Fruit fly (Drosophila melanogaster) whole organism, embryonic: ENCODE data around the gene Cyt-c-d.

Source experiments
- CG1024 ChIP-seq: fragments of 200-800 bp; sonication (Bioruptor generic); IDR thresholded peaks from 2 replicates; pipeline ENCODE4 v1.3.6; 2022; ENCODE audit warnings: missing biosample characterization, missing genetic modification characterization
- CG10321 ChIP-seq: fragments of 200-800 bp; sonication (Bioruptor generic); IDR thresholded peaks from 2 replicates; pipeline ENCODE4 v1.3.6; 2022; ENCODE audit warnings: missing biosample characterization, missing genetic modification characterization
- CG10979 ChIP-seq: fragments of 200-800 bp; sonication (Bioruptor generic); optimal IDR thresholded peaks from 2 replicates; lab custom pipeline; 2018; ENCODE audit warnings: missing biosample characterization, mild to moderate bottlenecking, missing genetic modification characterization, moderate library complexity
- CG12391 ChIP-seq: fragments of 200-800 bp; sonication (Bioruptor generic); optimal IDR thresholded peaks from 3 replicates; lab custom pipeline; 2018; ENCODE audit warnings: missing biosample characterization, mild to moderate bottlenecking, missing genetic modification characterization, moderate library complexity
- CG15269 ChIP-seq: fragments of 200-800 bp; sonication (Bioruptor generic); optimal IDR thresholded peaks from 2 replicates; lab custom pipeline; 2018; ENCODE audit warnings: missing biosample characterization, mild to moderate bottlenecking, missing genetic modification characterization, moderate library complexity
- CG17359 ChIP-seq: fragments of 200-800 bp; sonication (Bioruptor generic); optimal IDR thresholded peaks from 3 replicates; lab custom pipeline; 2018; ENCODE audit warnings: missing biosample characterization, mild to moderate bottlenecking, missing genetic modification characterization, moderate library complexity
- CG1832 ChIP-seq: fragments of 200-800 bp; sonication (Bioruptor generic); optimal IDR thresholded peaks from 2 replicates; lab custom pipeline; 2017; ENCODE audit warnings: missing biosample characterization, mild to moderate bottlenecking, missing genetic modification characterization, inconsistent platforms
- CG18619 ChIP-seq: fragments of 200-800 bp; sonication (Bioruptor generic); optimal IDR thresholded peaks from 3 replicates; lab custom pipeline; 2017; ENCODE audit warnings: missing biosample characterization, mild to moderate bottlenecking, missing genetic modification characterization
- CG2129 ChIP-seq: fragments of 200-800 bp; sonication (Bioruptor generic); IDR thresholded peaks from 2 replicates; pipeline ENCODE4 v1.3.6; 2022; ENCODE audit warnings: missing biosample characterization, missing genetic modification characterization; ENCODE audit not compliant: partially characterized antibody
- CG3163 ChIP-seq: fragments of 200-800 bp; sonication (Bioruptor generic); optimal IDR thresholded peaks from 3 replicates; lab custom pipeline; 2016; ENCODE audit warnings: missing biosample characterization, missing genetic modification characterization
- CG3838 ChIP-seq: fragments of 200-800 bp; sonication (Bioruptor generic); optimal IDR thresholded peaks from 3 replicates; lab custom pipeline; 2016; ENCODE audit warnings: missing biosample characterization, missing genetic modification characterization
- CG4282 ChIP-seq: fragments of 200-800 bp; sonication (Bioruptor generic); optimal IDR thresholded peaks from 2 replicates; lab custom pipeline; 2016; ENCODE audit warnings: missing biosample characterization, missing genetic modification characterization
- CG43689 ChIP-seq: fragments of 200-800 bp; sonication (Bioruptor generic); IDR thresholded peaks from 2 replicates; pipeline ENCODE4 v1.3.6; 2022; ENCODE audit warnings: missing biosample characterization, missing genetic modification characterization
- CG6254 ChIP-seq: fragments of 200-800 bp; sonication (Bioruptor generic); optimal IDR thresholded peaks from 3 replicates; lab custom pipeline; 2017; ENCODE audit warnings: mild to moderate bottlenecking, missing biosample characterization, missing genetic modification reagents, missing genetic modification characterization
- CG6654 ChIP-seq: fragments of 200-800 bp; sonication (Bioruptor generic); optimal IDR thresholded peaks from 2 replicates; lab custom pipeline; 2017; ENCODE audit warnings: missing biosample characterization, mild to moderate bottlenecking, missing genetic modification characterization
- CG8924 ChIP-seq: fragments of 200-800 bp; optimal IDR thresholded peaks from 3 replicates; lab custom pipeline; 2019; ENCODE audit warnings: missing biosample characterization, mild to moderate bottlenecking, missing genetic modification characterization, moderate library complexity
- CG9797 ChIP-seq: fragments of 200-800 bp; sonication (Bioruptor generic); optimal IDR thresholded peaks from 3 replicates; lab custom pipeline; 2018; ENCODE audit warnings: missing biosample characterization, mild to moderate bottlenecking, missing genetic modification characterization
- D ChIP-seq, 2 experiments: fragments of 200-800 bp in 1 of 2; fragments of >200 bp in 1 of 2; sonication (Bioruptor generic) in 1 of 2; optimal IDR thresholded peaks; 2 replicates in 1 of 2; 3 replicates in 1 of 2; lab custom pipeline; 2017; ENCODE audit warnings: mild to moderate bottlenecking in 1 of 2, missing biosample characterization in 1 of 2, missing genetic modification characterization in 1 of 2, missing genetic modification reagents in 1 of 2
- Dfd ChIP-seq, 2 experiments: fragments of >200 bp; optimal IDR thresholded peaks; 2 replicates each; lab custom pipeline; 2017; ENCODE audit warnings: missing biosample characterization in 2 of 2, missing genetic modification characterization in 2 of 2
- Dip3 ChIP-seq: fragments of 200-800 bp; sonication (Bioruptor generic); optimal IDR thresholded peaks from 3 replicates; lab custom pipeline; 2016; ENCODE audit warnings: missing biosample characterization, missing genetic modification characterization
- Eip74EF ChIP-seq, 2 experiments: fragments of 200-800 bp in 1 of 2; fragments of >200 bp in 1 of 2; sonication (Bioruptor generic) in 1 of 2; optimal IDR thresholded peaks; 2 replicates each; lab custom pipeline; 2017 to 2019; ENCODE audit warnings: missing biosample characterization in 2 of 2, missing genetic modification characterization in 2 of 2, mild to moderate bottlenecking in 1 of 2, moderate library complexity in 1 of 2
- Gsc ChIP-seq: fragments of 200-800 bp; sonication (Bioruptor generic); IDR thresholded peaks from 2 replicates; pipeline ENCODE4 v1.3.6; 2022; ENCODE audit warnings: missing biosample characterization, missing genetic modification characterization
- HHEX ChIP-seq: fragments of 200-800 bp; sonication (Bioruptor generic); optimal IDR thresholded peaks from 3 replicates; lab custom pipeline; 2017; ENCODE audit warnings: missing biosample characterization, mild to moderate bottlenecking, missing genetic modification characterization, missing genetic modification reagents
- Hmr ChIP-seq: fragments of 200-800 bp; sonication (Bioruptor generic); optimal IDR thresholded peaks from 3 replicates; lab custom pipeline; 2017; ENCODE audit warnings: mild to moderate bottlenecking, missing biosample characterization, missing genetic modification reagents, missing genetic modification characterization
- Max ChIP-seq: fragments of 200-800 bp; sonication (Bioruptor generic); optimal IDR thresholded peaks from 2 replicates; lab custom pipeline; 2016; ENCODE audit warnings: missing biosample characterization, mild to moderate bottlenecking, missing genetic modification characterization
- Optix ChIP-seq: fragments of 200-800 bp; sonication (Bioruptor generic); IDR thresholded peaks from 3 replicates; pipeline ENCODE4 v1.3.6; 2022; ENCODE audit warnings: missing biosample characterization, missing genetic modification characterization
- Poxn ChIP-seq: fragments of 200-800 bp; sonication (Bioruptor generic); IDR thresholded peaks from 2 replicates; pipeline ENCODE4 v1.3.6; 2022; ENCODE audit warnings: missing biosample characterization, missing genetic modification characterization
- Ptx1 ChIP-seq: fragments of 200-800 bp; sonication (Bioruptor generic); IDR thresholded peaks from 2 replicates; pipeline ENCODE4 v1.3.6; 2022; ENCODE audit warnings: missing biosample characterization, missing genetic modification characterization
- Stat92E ChIP-seq, 3 experiments: fragments of >200 bp in 2 of 3; fragments of 200-800 bp in 1 of 3; sonication (Bioruptor generic) in 1 of 3; optimal IDR thresholded peaks; 2 replicates each; lab custom pipeline; 2017 to 2019; ENCODE audit warnings: missing biosample characterization in 3 of 3, missing genetic modification characterization in 3 of 3, mild to moderate bottlenecking in 1 of 3, moderate library complexity in 1 of 3
- TFAM ChIP-seq: fragments of 200-800 bp; sonication (Bioruptor generic); optimal IDR thresholded peaks from 2 replicates; lab custom pipeline; 2017; ENCODE audit warnings: missing biosample characterization, missing genetic modification characterization, inconsistent platforms
- Usf ChIP-seq: fragments of 200-800 bp; sonication (Bioruptor generic); optimal IDR thresholded peaks from 2 replicates; lab custom pipeline; 2017; ENCODE audit warnings: missing genotype, missing biosample characterization, missing genetic modification characterization
- Xrp1 ChIP-seq: fragments of 200-800 bp; sonication (Bioruptor generic); IDR thresholded peaks from 2 replicates; pipeline ENCODE4 v1.3.6; 2022; ENCODE audit warnings: missing biosample characterization, missing genetic modification characterization
- bab2 ChIP-seq: fragments of 200-800 bp; sonication (Bioruptor generic); optimal IDR thresholded peaks from 2 replicates; lab custom pipeline; 2016; ENCODE audit warnings: missing biosample characterization, missing genetic modification characterization
- cas ChIP-seq: fragments of 200-800 bp; sonication (Bioruptor generic); IDR thresholded peaks from 2 replicates; pipeline ENCODE4 v1.3.6; 2022; ENCODE audit warnings: missing biosample characterization, missing genetic modification characterization
- dm ChIP-seq: fragments of 200-800 bp; sonication (Bioruptor generic); optimal IDR thresholded peaks from 3 replicates; lab custom pipeline; 2016; ENCODE audit warnings: missing biosample characterization, missing genetic modification characterization
- gce ChIP-seq: fragments of 200-800 bp; sonication (Bioruptor generic); IDR thresholded peaks from 3 replicates; pipeline ENCODE4 v1.3.6; 2022; ENCODE audit warnings: missing biosample characterization, missing genetic modification characterization
- grau ChIP-seq: fragments of 200-800 bp; optimal IDR thresholded peaks from 3 replicates; lab custom pipeline; 2019; ENCODE audit warnings: missing biosample characterization, mild to moderate bottlenecking, missing genetic modification characterization, moderate library complexity
- gt ChIP-seq: fragments of 200-800 bp; sonication (Bioruptor generic); IDR thresholded peaks from 2 replicates; pipeline ENCODE4 v1.3.6; 2022; ENCODE audit warnings: missing biosample characterization, missing genetic modification characterization
- jumu ChIP-seq: fragments of 200-800 bp; sonication (Bioruptor generic); optimal IDR thresholded peaks from 3 replicates; lab custom pipeline; 2016; ENCODE audit warnings: missing biosample characterization, missing genetic modification characterization
- lola ChIP-seq, 3 experiments: fragments of >200 bp in 2 of 3; fragments of 200-800 bp in 1 of 3; sonication (Bioruptor generic) in 1 of 3; optimal IDR thresholded peaks; 2 replicates each; lab custom pipeline; 2017 to 2019; ENCODE audit warnings: missing biosample characterization in 3 of 3, missing genetic modification characterization in 3 of 3, mild to moderate bottlenecking in 1 of 3, moderate library complexity in 1 of 3
- nerfin-2 ChIP-seq: fragments of 200-800 bp; sonication (Bioruptor generic); IDR thresholded peaks from 2 replicates; pipeline ENCODE4 v1.3.6; 2022; ENCODE audit warnings: missing biosample characterization, missing genetic modification characterization; ENCODE audit not compliant: partially characterized antibody
- nmo ChIP-seq: fragments of 200-800 bp; sonication (Bioruptor generic); optimal IDR thresholded peaks from 2 replicates; lab custom pipeline; 2018; ENCODE audit warnings: missing biosample characterization, mild to moderate bottlenecking, missing genetic modification characterization, moderate library complexity
- org-1 ChIP-seq: fragments of 200-800 bp; sonication (Bioruptor generic); optimal IDR thresholded peaks from 2 replicates; lab custom pipeline; 2017; ENCODE audit warnings: missing biosample characterization, missing genetic modification characterization
- sens ChIP-seq: fragments of 200-800 bp; sonication (Bioruptor generic); peaks from one replicate; lab custom pipeline; 2016; ENCODE audit warnings: missing biosample characterization, missing genetic modification characterization
- sens-2 ChIP-seq: fragments of 200-800 bp; sonication (Bioruptor generic); IDR thresholded peaks from 2 replicates; pipeline ENCODE4 v1.3.6; 2022; ENCODE audit warnings: missing biosample characterization, missing genetic modification characterization
- sima ChIP-seq: fragments of 200-800 bp; sonication (Bioruptor generic); optimal IDR thresholded peaks from 2 replicates; lab custom pipeline; 2016; ENCODE audit warnings: missing biosample characterization, missing genetic modification characterization
- ttk ChIP-seq: fragments of 200-800 bp; sonication (Bioruptor generic); IDR thresholded peaks from 2 replicates; pipeline ENCODE4 v2.1.2; 2022; ENCODE audit warnings: missing biosample characterization, missing genetic modification characterization

Gene Cyt-c-d

DNA sequence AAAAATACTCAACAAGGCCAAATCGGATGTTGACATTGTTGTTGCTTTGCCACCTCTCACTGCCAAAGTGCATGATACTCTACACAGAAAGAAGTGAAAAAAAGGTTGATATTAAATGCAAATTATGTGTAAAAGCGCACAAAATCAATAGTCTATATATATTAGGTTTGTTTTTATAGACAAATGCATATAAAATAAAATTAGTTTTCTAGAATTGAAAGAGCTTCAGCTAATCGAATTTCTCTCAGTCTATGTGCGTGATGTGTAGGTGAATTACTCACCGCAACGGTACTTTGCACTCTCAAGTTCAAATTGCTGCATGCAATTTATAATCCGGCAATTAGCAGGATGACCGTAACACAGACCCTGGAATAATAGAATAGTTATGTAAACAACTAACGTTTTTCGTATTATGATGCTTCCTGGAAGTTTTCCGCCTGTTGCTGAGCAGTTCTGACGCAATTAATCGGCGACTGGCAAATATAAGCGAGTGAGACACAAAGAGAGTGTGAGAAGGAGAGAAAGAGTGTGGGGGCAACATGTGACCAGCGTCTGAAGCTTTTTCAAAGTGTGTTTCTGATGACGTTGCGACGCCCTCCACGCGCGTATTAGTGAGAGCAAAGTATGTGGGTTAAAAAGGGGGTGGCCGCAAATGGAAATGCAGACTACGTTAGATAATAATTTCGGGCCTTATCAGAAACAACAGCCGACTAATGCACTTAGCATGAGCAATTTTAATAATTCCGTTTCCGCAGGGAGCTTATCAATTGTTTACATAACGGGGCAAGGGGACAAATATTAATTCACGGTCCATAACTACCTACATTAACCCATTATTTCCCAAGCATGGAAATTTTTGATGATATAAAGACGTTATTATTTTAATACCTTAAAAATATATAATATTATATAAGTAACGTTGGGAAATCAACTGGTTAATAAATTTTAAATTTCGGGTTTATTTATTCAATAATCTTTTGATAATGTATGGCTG lies 5.3 kb downstream of the Cyt-c-d start (continued):
- TF ChIP-seq CG18619 (GFP tag; lab: Kevin White, UChicago): peak; percentile 84
- TF ChIP-seq CG15269 (tag; lab: Kevin White, UChicago): peak; percentile 93
- TF ChIP-seq Optix (GFP tag; lab: Robert Waterston, UW): peak; percentile 75
- peak; percentile 73 for TF ChIP-seq CG3838 (GFP tag; lab: Kevin White, UChicago)
- TF ChIP-seq sens-2 (GFP tag; lab: Robert Waterston, UW): peak; percentile 94
- TF ChIP-seq gt (GFP tag; lab: Robert Waterston, UW): peak; percentile 88
- TF ChIP-seq gce (GFP tag; lab: Robert Waterston, UW): peak; percentile 92
- TF ChIP-seq org-1 (GFP tag; lab: Kevin White, UChicago): peak; percentile 59
- TF ChIP-seq ttk (GFP tag; lab: Robert Waterston, UW): peak; percentile 94
- TF ChIP-seq sens (GFP tag; lab: Kevin White, UChicago): peak; percentile 98
- TF ChIP-seq dm (GFP tag; lab: Kevin White, UChicago): peak; percentile 21
- TF ChIP-seq CG6654 (GFP tag; lab: Kevin White, UChicago): peak; percentile 76
- TF ChIP-seq Hmr (GFP tag; lab: Kevin White, UChicago): peak; percentile 82
- TF ChIP-seq CG3163 (GFP tag; lab: Kevin White, UChicago): no peak
- peak; percentile 95 for TF ChIP-seq nmo
- TF ChIP-seq cas: peak; percentile 73
- peak; percentile 97 for TF ChIP-seq Ptx1 (GFP tag; lab: Robert Waterston, UW)
- TF ChIP-seq Eip74EF (GFP tag; optimal IDR thresholded peaks at IDR 0.05; lab: Kevin White, UChicago): peak in 1 of 2 experiments; percentile 94
- no peak for TF ChIP-seq nerfin-2 (GFP tag; lab: Robert Waterston, UW)
- TF ChIP-seq CG1024 (GFP tag; lab: Robert Waterston, UW): peak; percentile 83
- peak; percentile 1 for TF ChIP-seq CG1832 (GFP tag; lab: Kevin White, UChicago)
- TF ChIP-seq CG12391 (tag; lab: Kevin White, UChicago): peak; percentile 90
- no peak for TF ChIP-seq CG2129 (GFP tag; lab: Robert Waterston, UW)
- no peak for TF ChIP-seq Dfd (GFP tag; optimal IDR thresholded peaks at IDR 0.05; lab: Kevin White, UChicago)
- TF ChIP-seq lola (GFP tag; optimal IDR thresholded peaks at IDR 0.05; lab: Kevin White, UChicago): peak in 1 of 3 experiments; percentile 65
- TF ChIP-seq CG43689 (GFP tag; lab: Robert Waterston, UW): peak; percentile 48; the same call in 1 of the 2 replicates
- peak; percentile 36 for TF ChIP-seq Usf
- peak; percentile 42 for TF ChIP-seq sima (GFP tag; lab: Kevin White, UChicago)
- TF ChIP-seq D (optimal IDR thresholded peaks at IDR 0.05; lab: Kevin White, UChicago): no peak
- TF ChIP-seq D (GFP tag; optimal IDR thresholded peaks at IDR 0.05; lab: Kevin White, UChicago): peak; percentile 91
- TF ChIP-seq bab2 (GFP tag; lab: Kevin White, UChicago): peak; percentile 78
- TF ChIP-seq CG10321 (GFP tag; lab: Robert Waterston, UW): peak; percentile 72
- peak; percentile 98 for TF ChIP-seq Xrp1 (GFP tag; lab: Robert Waterston, UW)
- TF ChIP-seq CG17359: peak; percentile 98
- TF ChIP-seq Stat92E (GFP tag; optimal IDR thresholded peaks at IDR 0.05; lab: Kevin White, UChicago): peak in 1 of 3 experiments; percentile 79
- TF ChIP-seq CG4282 (GFP tag; lab: Kevin White, UChicago): peak; percentile 17
- TF ChIP-seq jumu (GFP tag; lab: Kevin White, UChicago): peak; percentile 61
- peak; percentile 90 for TF ChIP-seq CG10979 (tag; lab: Kevin White, UChicago)
- TF ChIP-seq HHEX (GFP tag; lab: Kevin White, UChicago): peak; percentile 93
- TF ChIP-seq Max (GFP tag; lab: Kevin White, UChicago): peak; percentile 92
- TF ChIP-seq CG6254 (GFP tag; lab: Kevin White, UChicago): peak; percentile 84
- TF ChIP-seq Poxn (GFP tag; lab: Robert Waterston, UW): peak; percentile 34; the same call in 1 of the 2 replicates
- TF ChIP-seq CG9797 (GFP tag; lab: Kevin White, UChicago): no peak
- TF ChIP-seq CG8924 (tag; lab: Kevin White, UChicago): peak; percentile 88
- TF ChIP-seq grau (tag; lab: Kevin White, UChicago): peak; percentile 83
- TF ChIP-seq Gsc: no peak; the same call in none of the 2 replicates
- TF ChIP-seq Dip3 (GFP tag; lab: Kevin White, UChicago): peak; percentile 88
- peak; percentile 64 for TF ChIP-seq TFAM (GFP tag; lab: Kevin White, UChicago)
